Fruit fly (Drosophila melanogaster) whole organism, wandering third instar larva: ENCODE data around the gene tara.
A peak's percentile ranks its signal among the peaks of the same experiment; 100 is the strongest.

Experiments used
- CG32264 ChIP-seq: fragments of 200-800 bp; sonication (Bioruptor generic); optimal IDR thresholded peaks from 2 replicates; lab custom pipeline; 2016; ENCODE audit warnings: missing biosample characterization, missing genetic modification characterization
- CG9705 ChIP-seq: fragments of 200-800 bp; sonication (Bioruptor generic); optimal IDR thresholded peaks from 2 replicates; lab custom pipeline; 2018; ENCODE audit warnings: missing biosample characterization, mild to moderate bottlenecking, missing genetic modification characterization
- CrebA ChIP-seq: fragments of 200-800 bp; sonication (Bioruptor generic); optimal IDR thresholded peaks from 2 replicates; lab custom pipeline; 2016; ENCODE audit warnings: missing biosample characterization, mild to moderate bottlenecking, missing genetic modification characterization, borderline replicate concordance
- Dfd ChIP-seq: fragments of >200 bp; optimal IDR thresholded peaks from 2 replicates; lab custom pipeline; 2017; ENCODE audit warnings: missing biosample characterization, missing genetic modification characterization
- GATAd ChIP-seq: sonication (Bioruptor generic); optimal IDR thresholded peaks from 2 replicates; lab custom pipeline; 2016; ENCODE audit warnings: missing biosample characterization, missing genetic modification characterization
- HLH106 ChIP-seq: fragments of 200-800 bp; optimal IDR thresholded peaks from 3 replicates; lab custom pipeline; 2019; ENCODE audit warnings: missing biosample characterization, mild to moderate bottlenecking, missing genetic modification characterization, moderate library complexity
- Hnf4 ChIP-seq: fragments of 200-800 bp; sonication (Bioruptor generic); optimal IDR thresholded peaks from 2 replicates; lab custom pipeline; 2016; ENCODE audit warnings: missing biosample characterization, mild to moderate bottlenecking, missing genetic modification characterization
- Hr78 ChIP-seq: fragments of >200 bp; optimal IDR thresholded peaks from 2 replicates; lab custom pipeline; 2017; ENCODE audit warnings: missing biosample characterization, missing genetic modification characterization
- Hr83 ChIP-seq: fragments of 200-300 bp; sonication (Bioruptor generic); optimal IDR thresholded peaks from 2 replicates; lab custom pipeline; 2016; ENCODE audit warnings: missing biosample characterization, mild to moderate bottlenecking, missing genetic modification characterization, moderate library complexity; ENCODE audit not compliant: poor library complexity, severe bottlenecking
- Jra ChIP-seq: sonication (Bioruptor generic); optimal IDR thresholded peaks from 2 replicates; lab custom pipeline; 2016; ENCODE audit warnings: missing biosample characterization, missing genetic modification characterization
- Myc ChIP-seq: fragments of >200 bp; optimal IDR thresholded peaks from 2 replicates; lab custom pipeline; 2017
- N ChIP-seq: fragments of >200 bp; optimal IDR thresholded peaks from 2 replicates; lab custom pipeline; 2018; ENCODE audit warnings: missing biosample characterization, missing external identifiers, missing genetic modification characterization
- OdsH ChIP-seq: fragments of 200-800 bp; sonication (Bioruptor generic); optimal IDR thresholded peaks from 2 replicates; lab custom pipeline; 2016; ENCODE audit warnings: missing biosample characterization, mild to moderate bottlenecking, missing genetic modification characterization
- Rel ChIP-seq, 2 experiments: fragments of 200-800 bp; sonication (Bioruptor generic) in 1 of 2; optimal IDR thresholded peaks; 2 replicates in 1 of 2; 3 replicates in 1 of 2; lab custom pipeline; 2016 to 2019; ENCODE audit warnings: mild to moderate bottlenecking in 2 of 2, missing biosample characterization in 2 of 2, missing genetic modification characterization in 2 of 2, moderate library complexity in 1 of 2
- Sp1 ChIP-seq: fragments of 200-800 bp; sonication (Bioruptor generic); optimal IDR thresholded peaks from 3 replicates; lab custom pipeline; 2019; ENCODE audit warnings: missing biosample characterization, mild to moderate bottlenecking, missing genetic modification characterization, moderate library complexity
- Vsx2 ChIP-seq: fragments of 200-300, 225-300 bp; sonication (Bioruptor generic); optimal IDR thresholded peaks from 2 replicates; lab custom pipeline; 2018; ENCODE audit warnings: missing biosample characterization, missing genetic modification characterization; ENCODE audit not compliant: partially characterized antibody
- br ChIP-seq: fragments of 200-800 bp; sonication (Bioruptor generic); optimal IDR thresholded peaks from 2 replicates; lab custom pipeline; 2016; ENCODE audit warnings: missing biosample characterization, missing genetic modification characterization
- brk ChIP-seq: fragments of 200-800 bp; sonication (Bioruptor generic); optimal IDR thresholded peaks from 2 replicates; lab custom pipeline; 2016; ENCODE audit warnings: missing biosample characterization, mild to moderate bottlenecking, missing genetic modification characterization
- dl ChIP-seq, 2 experiments: fragments of 175-275, 200-275 bp in 1 of 2; fragments of 200-275 bp in 1 of 2; sonication (Bioruptor generic); optimal IDR thresholded peaks; lab custom pipeline; 2018; ENCODE audit warnings: mild to moderate bottlenecking in 2 of 2, missing biosample characterization in 2 of 2, missing genetic modification characterization in 2 of 2, moderate library complexity in 2 of 2; ENCODE audit not compliant: partially characterized antibody in 2 of 2, insufficient read depth in 1 of 2
- dmrt93B ChIP-seq: fragments of 200-800 bp; sonication (Bioruptor generic); optimal IDR thresholded peaks from 2 replicates; lab custom pipeline; 2018; ENCODE audit warnings: missing biosample characterization, mild to moderate bottlenecking, missing genetic modification characterization
- dsf ChIP-seq: sonication (Bioruptor generic); optimal IDR thresholded peaks from 2 replicates; lab custom pipeline; 2016; ENCODE audit warnings: missing biosample characterization, missing genetic modification characterization, borderline replicate concordance
- foxo ChIP-seq, 2 experiments: fragments of 200-800 bp; sonication (Bioruptor generic); optimal IDR thresholded peaks; 2 replicates in 1 of 2; 3 replicates in 1 of 2; lab custom pipeline; 2016 to 2017; ENCODE audit warnings: missing biosample characterization in 2 of 2, missing genetic modification characterization in 2 of 2
- jim ChIP-seq: fragments of 175-275, 200-325 bp; sonication (Bioruptor generic); optimal IDR thresholded peaks from 2 replicates; lab custom pipeline; 2016; ENCODE audit warnings: missing biosample characterization, mild to moderate bottlenecking, missing genetic modification characterization
- pan ChIP-seq: fragments of >200 bp; optimal IDR thresholded peaks from 2 replicates; lab custom pipeline; 2017
- psq ChIP-seq: fragments of 200-800 bp; sonication (Bioruptor generic); optimal IDR thresholded peaks from 3 replicates; lab custom pipeline; 2017; ENCODE audit warnings: missing biosample characterization, mild to moderate bottlenecking, missing genetic modification characterization, moderate library complexity
- rgr ChIP-seq: fragments of 200-800 bp; sonication (Bioruptor generic); optimal IDR thresholded peaks from 3 replicates; lab custom pipeline; 2016; ENCODE audit warnings: missing biosample characterization, mild to moderate bottlenecking, missing genetic modification characterization
- sage ChIP-seq: fragments of 200-800 bp; sonication (Bioruptor generic); optimal IDR thresholded peaks from 2 replicates; lab custom pipeline; 2016; ENCODE audit warnings: missing biosample characterization, mild to moderate bottlenecking, missing genetic modification characterization
- sv ChIP-seq: fragments of 200-800 bp; sonication (Bioruptor generic); optimal IDR thresholded peaks from 3 replicates; lab custom pipeline; 2016; ENCODE audit warnings: missing biosample characterization, missing genetic modification characterization
- usp ChIP-seq: fragments of >200 bp; optimal IDR thresholded peaks from 2 replicates; lab custom pipeline; 2017; ENCODE audit warnings: missing biosample characterization, missing genetic modification characterization

Gene tara

dm6 chr3R:16225351-16225750 is at the start of gene tara:
Gene tara, plus strand, starts transcription at chr3R:16225651.
- TF ChIP-seq Dfd (GFP tag; lab: Kevin White, UChicago) (no peak), pan (lab: Kevin White, UChicago) (no peak), sage (GFP tag; lab: Kevin White, UChicago) (no peak), Jra (GFP tag; lab: Kevin White, UChicago) (no peak), HLH106 (tag; lab: Kevin White, UChicago) (no peak), CG32264 (GFP tag; lab: Kevin White, UChicago) (no peak), sv (GFP tag; lab: Kevin White, UChicago) (no peak), br (no peak), brk (GFP tag; lab: Kevin White, UChicago) (no peak), Sp1 (no peak), dmrt93B (GFP tag; lab: Kevin White, UChicago) (no peak), dsf (GFP tag; lab: Kevin White, UChicago) (no peak), jim (GFP tag; lab: Kevin White, UChicago) (no peak), rgr (no peak), foxo (GFP tag; optimal IDR thresholded peaks at IDR 0.05; lab: Kevin White, UChicago) (no peak)

dm6 chr3R:16176526-16176925 is 48.9 kb upstream of the tara start:
- TF ChIP-seq CG9705 (GFP tag; lab: Kevin White, UChicago) (no peak), usp (GFP tag; lab: Kevin White, UChicago) (no peak), Hnf4 (no peak), jim (GFP tag; lab: Kevin White, UChicago) (no peak), HLH106 (tag; lab: Kevin White, UChicago) (no peak), OdsH (GFP tag; lab: Kevin White, UChicago) (no peak), psq (GFP tag; lab: Kevin White, UChicago) (no peak), foxo (GFP tag; optimal IDR thresholded peaks at IDR 0.05; lab: Kevin White, UChicago) (no peak), Dfd (GFP tag; lab: Kevin White, UChicago) (no peak), pan (lab: Kevin White, UChicago) (no peak), N (GFP tag; lab: Kevin White, UChicago) (no peak), Vsx2 (GFP tag; lab: Kevin White, UChicago) (no peak)

- TF ChIP-seq sage (GFP tag; lab: Kevin White, UChicago) (no peak), Hr83 (GFP tag; lab: Kevin White, UChicago) (no peak), CrebA (GFP tag; lab: Kevin White, UChicago) (no peak), Myc (peak; percentile 9), Hr78 (GFP tag; lab: Kevin White, UChicago) (no peak), GATAd (no peak), dmrt93B (GFP tag; lab: Kevin White, UChicago) (no peak)
Observed at dm6 chr3R:16180476-16181070, 44.9 kb upstream of the tara start, which contains the start of gene CG8927. Gene CG8927, plus strand, starts transcription at chr3R:16181020.

- TF ChIP-seq CG9705 (GFP tag; lab: Kevin White, UChicago) (no peak), jim (GFP tag; lab: Kevin White, UChicago) (no peak), Hr83 (GFP tag; lab: Kevin White, UChicago) (no peak), Vsx2 (GFP tag; lab: Kevin White, UChicago) (no peak), dl (GFP tag; optimal IDR thresholded peaks at IDR 0.05; lab: Kevin White, UChicago; ENCODE audit: insufficient read depth in 1 of 2, partially characterized antibody in 2 of 2) (no peak), Rel (GFP tag; optimal IDR thresholded peaks at IDR 0.05; lab: Kevin White, UChicago) (no peak), Rel (tag; optimal IDR thresholded peaks at IDR 0.05; lab: Kevin White, UChicago) (no peak), N (GFP tag; lab: Kevin White, UChicago) (no peak), Jra (GFP tag; lab: Kevin White, UChicago) (no peak), br (no peak), dsf (GFP tag; lab: Kevin White, UChicago) (no peak)
Observed at dm6 chr3R:16182269-16182875, 43.1 kb upstream of the tara start.
